Worm (Caenorhabditis elegans): Measurements from ENCODE around the gene coa-1.
A peak's percentile ranks its signal among the peaks of the same experiment; 100 is the strongest.

DNA sequence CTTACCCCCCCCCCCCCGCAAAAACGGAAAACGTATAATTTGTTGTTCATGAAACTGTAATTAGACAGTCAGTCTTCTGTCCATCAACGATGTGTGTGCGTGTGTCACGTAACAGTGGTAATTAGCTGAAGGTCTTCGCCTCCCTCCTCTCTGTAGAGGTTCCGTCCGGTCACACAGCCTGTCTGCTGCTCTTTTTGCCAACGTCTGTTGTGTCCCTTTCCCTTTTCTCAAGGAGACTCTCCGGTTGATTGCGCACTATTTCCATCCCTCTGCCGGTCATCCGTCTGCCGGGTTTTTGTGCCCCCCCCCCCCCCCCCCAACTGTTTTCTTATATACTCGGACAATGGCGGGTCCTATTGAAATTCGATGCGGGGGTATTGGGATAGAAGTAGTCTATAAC is 29.4 kb upstream of the coa-1 start:
- no peak for TF ChIP-seq pqm-1 (tag; optimal IDR thresholded peaks at IDR 0.05)
- TF ChIP-seq ama-1 (optimal IDR thresholded peaks at IDR 0.05): no peak
- no peak for TF ChIP-seq K09A11.1 (tag; optimal IDR thresholded peaks at IDR 0.05; ENCODE audit: insufficient read depth)
- no peak for TF ChIP-seq rnt-1 (tag; optimal IDR thresholded peaks at IDR 0.05)
- TF ChIP-seq fkh-10 (GFP tag; optimal IDR thresholded peaks at IDR 0.05): no peak
- no peak for TF ChIP-seq ceh-9 (tag; optimal IDR thresholded peaks at IDR 0.05)
- TF ChIP-seq fkh-6 (tag; optimal IDR thresholded peaks at IDR 0.05): no peak
- TF ChIP-seq pha-2 (tag; optimal IDR thresholded peaks at IDR 0.05): no peak
- no peak for TF ChIP-seq pha-4 (tag; optimal IDR thresholded peaks at IDR 0.05)
- TF ChIP-seq ceh-30 (tag; optimal IDR thresholded peaks at IDR 0.05): no peak
- no peak for TF ChIP-seq eyg-1 (tag; optimal IDR thresholded peaks at IDR 0.05)
- TF ChIP-seq odd-2 (tag; optimal IDR thresholded peaks at IDR 0.05): no peak
- TF ChIP-seq tbx-2 (tag; optimal IDR thresholded peaks at IDR 0.05): peak; percentile 44
- no peak for TF ChIP-seq zip-5 (tag; optimal IDR thresholded peaks at IDR 0.05)

Measured in whole organism, late embryonic.